Worm (Caenorhabditis elegans): Measurements from ENCODE around the gene haf-1.

haf-1 gene

ce11 chrIV:17333542-17334281, 42.5 kb upstream of the haf-1 start, which contains the start of gene C49C3.15:
C49C3.15 (plus strand) TSS chrIV:17334231.
- TF ChIP-seq ceh-8 (GFP tag; optimal IDR thresholded peaks at IDR 0.05), result no peak
- peak; percentile 30 for TF ChIP-seq snu-23 (GFP tag; optimal IDR thresholded peaks at IDR 0.05)
- TF ChIP-seq nhr-71 (tag; optimal IDR thresholded peaks at IDR 0.05), result peak; percentile 16
- peak in 1 of 3 experiments; percentile 21 for TF ChIP-seq dpl-1 (GFP tag; optimal IDR thresholded peaks at IDR 0.05)
- TF ChIP-seq efl-1 (optimal IDR thresholded peaks at IDR 0.05), result peak; percentile 15 to 42
- TF ChIP-seq efl-1 (GFP tag; optimal IDR thresholded peaks at IDR 0.05 in 1 of 2), result peak; percentile 12 to 86
- peak; percentile 63 for TF ChIP-seq lin-14 (GFP tag; optimal IDR thresholded peaks at IDR 0.05)
- TF ChIP-seq unc-130 (tag; optimal IDR thresholded peaks at IDR 0.05), result no peak
- peak in 1 of 2 experiments; percentile 47 for TF ChIP-seq lsy-2 (tag; optimal IDR thresholded peaks at IDR 0.05)
- peak; percentile 48 for TF ChIP-seq mep-1 (tag; optimal IDR thresholded peaks at IDR 0.05)
- no peak for TF ChIP-seq F16B12.6 (tag; optimal IDR thresholded peaks at IDR 0.05)
- TF ChIP-seq lin-35 (GFP tag; optimal IDR thresholded peaks at IDR 0.05), result peak in 1 of 2 experiments; percentile 51
- no peak for TF ChIP-seq mef-2 (tag; optimal IDR thresholded peaks at IDR 0.05)
- TF ChIP-seq rnt-1 (tag; optimal IDR thresholded peaks at IDR 0.05), result peak; percentile 14
- TF ChIP-seq ztf-4 (tag; optimal IDR thresholded peaks at IDR 0.05), result no peak
- no peak for TF ChIP-seq nhr-28 (tag; optimal IDR thresholded peaks at IDR 0.05)
- TF ChIP-seq sup-37 (GFP tag; optimal IDR thresholded peaks at IDR 0.05), result no peak
- TF ChIP-seq dsc-1 (tag; optimal IDR thresholded peaks at IDR 0.05), result no peak
- no peak for TF ChIP-seq C34B4.2 (tag; optimal IDR thresholded peaks at IDR 0.05)
- no peak for TF ChIP-seq grh-1 (GFP tag; IDR thresholded peaks at IDR 0.05)
- no peak for TF ChIP-seq aly-2 (tag; optimal IDR thresholded peaks at IDR 0.05)
- TF ChIP-seq elt-3 (tag; optimal IDR thresholded peaks at IDR 0.05), result no peak
- TF ChIP-seq snpc-4 (tag; optimal IDR thresholded peaks at IDR 0.05), result no peak
- TF ChIP-seq pag-3 (tag; optimal IDR thresholded peaks at IDR 0.05; ENCODE audit: borderline replicate concordance, insufficient read depth), result no peak
- TF ChIP-seq mdl-1 (tag; optimal IDR thresholded peaks at IDR 0.05), result peak in 1 of 2 experiments; percentile 22
- TF ChIP-seq efl-3 (GFP tag; optimal IDR thresholded peaks at IDR 0.05), result no peak

DNA sequence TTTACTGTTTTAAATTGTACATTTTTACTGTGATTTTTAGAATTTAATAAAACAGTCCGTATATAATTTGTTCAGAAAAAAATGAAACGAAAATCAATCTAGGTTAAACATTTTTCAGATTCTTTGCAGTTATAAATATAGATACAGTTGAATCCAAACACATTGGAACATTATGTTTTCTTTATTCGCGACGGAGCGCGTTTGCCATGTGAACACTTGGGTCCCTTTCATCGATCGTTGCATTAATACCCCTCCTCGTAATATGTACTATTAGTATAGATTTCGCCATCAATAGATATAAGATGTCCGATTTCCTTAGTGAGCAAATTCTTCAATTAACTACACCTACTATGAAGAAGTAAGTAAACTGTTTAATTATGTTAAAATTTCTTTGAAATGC, 41.2 kb upstream of the haf-1 start, which contains the start of gene C49C3.8:
Gene C49C3.8, plus strand, starts transcription at position 173 of the 400 bp plus-strand sequence.
- peak in 1 of 3 experiments; percentile 19 for TF ChIP-seq dpl-1 (GFP tag; optimal IDR thresholded peaks at IDR 0.05)
- no peak for TF ChIP-seq unc-30 (tag; optimal IDR thresholded peaks at IDR 0.05)
- no peak for TF ChIP-seq egl-13 (tag; optimal IDR thresholded peaks at IDR 0.05)
- TF ChIP-seq zag-1 (tag; optimal IDR thresholded peaks at IDR 0.05), result no peak
- no peak for TF ChIP-seq nhr-47 (tag; optimal IDR thresholded peaks at IDR 0.05)
- peak; percentile 60 for TF ChIP-seq lin-14 (GFP tag; optimal IDR thresholded peaks at IDR 0.05)
- TF ChIP-seq mep-1 (tag; optimal IDR thresholded peaks at IDR 0.05), result peak; percentile 29
- no peak for TF ChIP-seq pqm-1 (tag; optimal IDR thresholded peaks at IDR 0.05)
- TF ChIP-seq lsy-2 (tag; optimal IDR thresholded peaks at IDR 0.05), result peak in 1 of 2 experiments; percentile 26
- TF ChIP-seq isw-1 (GFP tag; IDR thresholded peaks at IDR 0.05), result no peak
- TF ChIP-seq blmp-1 (tag; optimal IDR thresholded peaks at IDR 0.05), result peak; percentile 38
- TF ChIP-seq nhr-19 (GFP tag; conservative IDR thresholded peaks at IDR 0.05), result no peak
- no peak for TF ChIP-seq efl-1 (optimal IDR thresholded peaks at IDR 0.05)
- TF ChIP-seq efl-1 (GFP tag; optimal IDR thresholded peaks at IDR 0.05 in 1 of 2), result peak in 1 of 2 experiments; percentile 12

DNA sequence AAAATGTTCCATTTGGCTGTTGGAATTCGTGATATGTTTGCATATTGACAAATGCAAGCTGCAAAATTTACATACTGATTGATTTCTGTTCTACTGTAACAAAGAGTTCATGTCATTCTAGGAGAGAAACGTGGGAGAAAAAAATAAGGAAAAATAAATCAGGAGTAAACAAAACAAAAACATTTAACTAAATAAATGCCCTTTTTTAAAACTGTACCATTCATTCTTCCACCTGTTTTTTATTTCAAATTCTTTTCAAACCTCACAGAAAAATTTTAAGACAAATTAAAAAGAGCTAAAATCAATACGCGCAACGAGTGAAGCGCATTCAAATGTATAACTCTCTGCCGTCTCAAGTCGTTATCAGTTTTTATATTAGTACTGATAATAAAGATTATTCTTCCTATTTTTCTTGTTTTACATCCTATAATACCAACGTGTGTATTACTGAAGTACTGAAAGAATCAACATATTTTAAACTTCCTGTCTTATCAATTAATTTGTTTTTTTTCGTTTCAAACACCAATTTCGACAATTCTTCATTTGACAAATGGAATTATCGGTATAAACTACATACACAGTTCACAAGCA, 37.2 kb upstream of the haf-1 start, which contains the start of gene C49C3.10:
Gene C49C3.10, minus strand, starts transcription at position 51 of the 591 bp plus-strand sequence.
- TF ChIP-seq pqm-1 (tag; optimal IDR thresholded peaks at IDR 0.05) (peak; percentile 23), tlp-1 (tag; optimal IDR thresholded peaks at IDR 0.05) (peak; percentile 14), lin-14 (GFP tag; optimal IDR thresholded peaks at IDR 0.05) (no peak), elt-2 (tag; optimal IDR thresholded peaks at IDR 0.05) (peak; percentile 87), rnt-1 (tag; optimal IDR thresholded peaks at IDR 0.05) (no peak), jun-1 (tag; optimal IDR thresholded peaks at IDR 0.05) (peak; percentile 76)
